Fruit fly (Drosophila melanogaster) whole organism, prepupa: ENCODE data around the gene lilli.

Experiments used
- CG10631 ChIP-seq: fragments of 200-800 bp; sonication (Bioruptor generic); optimal IDR thresholded peaks from 2 replicates; lab custom pipeline; 2016; ENCODE audit warnings: missing biosample characterization, missing genetic modification characterization
- CG10669 ChIP-seq: fragments of 200-800 bp; sonication (Bioruptor generic); optimal IDR thresholded peaks from 3 replicates; lab custom pipeline; 2018; ENCODE audit warnings: missing biosample characterization, mild to moderate bottlenecking, missing genetic modification characterization, moderate library complexity
- CG11762 ChIP-seq: fragments of 200-800 bp; sonication (Bioruptor generic); optimal IDR thresholded peaks from 3 replicates; lab custom pipeline; 2016; ENCODE audit warnings: missing biosample characterization, missing genetic modification characterization; ENCODE audit not compliant: insufficient read depth
- CG11902 ChIP-seq: fragments of 200-800 bp; sonication (Bioruptor generic); optimal IDR thresholded peaks from 3 replicates; lab custom pipeline; 2016; ENCODE audit warnings: missing biosample characterization, missing genetic modification characterization
- CG15336 ChIP-seq: fragments of 200-800 bp; sonication (Bioruptor generic); IDR thresholded peaks from 2 replicates; pipeline ENCODE4 v1.3.6; 2022; ENCODE audit warnings: missing biosample characterization, missing genetic modification characterization
- CG1621 ChIP-seq: fragments of 200-800 bp; sonication (Bioruptor generic); optimal IDR thresholded peaks from 3 replicates; lab custom pipeline; 2018; ENCODE audit warnings: missing biosample characterization, mild to moderate bottlenecking, missing genetic modification characterization
- CG16779 ChIP-seq: fragments of 200-800 bp; sonication (Bioruptor generic); optimal IDR thresholded peaks from 3 replicates; lab custom pipeline; 2017; ENCODE audit warnings: missing biosample characterization, mild to moderate bottlenecking, missing genetic modification characterization
- CG3032 ChIP-seq: fragments of 200-800 bp; optimal IDR thresholded peaks from 2 replicates; lab custom pipeline; 2019; ENCODE audit warnings: missing biosample characterization, mild to moderate bottlenecking, missing genetic modification characterization, moderate library complexity
- CG32006 ChIP-seq: fragments of 200-800 bp; sonication (Bioruptor generic); optimal IDR thresholded peaks from 3 replicates; lab custom pipeline; 2017; ENCODE audit warnings: missing biosample characterization, mild to moderate bottlenecking, missing genetic modification characterization
- CG3919 ChIP-seq: fragments of 200-800 bp; sonication (Bioruptor generic); optimal IDR thresholded peaks from 3 replicates; lab custom pipeline; 2016; ENCODE audit warnings: missing biosample characterization, missing genetic modification characterization
- CG6163 ChIP-seq: fragments of 200-800 bp; sonication (Bioruptor generic); IDR thresholded peaks from 3 replicates; pipeline ENCODE4 v1.3.6; 2022; ENCODE audit warnings: missing biosample characterization, missing genetic modification characterization
- CG6276 ChIP-seq: fragments of 200-800 bp; sonication (Bioruptor generic); optimal IDR thresholded peaks from 2 replicates; lab custom pipeline; 2017; ENCODE audit warnings: missing biosample characterization, mild to moderate bottlenecking, missing genetic modification characterization
- CG6854 ChIP-seq: fragments of 200-800 bp; sonication (Bioruptor generic); optimal IDR thresholded peaks from 2 replicates; lab custom pipeline; 2017; ENCODE audit warnings: missing biosample characterization, mild to moderate bottlenecking, missing genetic modification characterization
- CG7368 ChIP-seq: fragments of 200-800 bp; sonication (Bioruptor generic); optimal IDR thresholded peaks from 3 replicates; lab custom pipeline; 2016; ENCODE audit warnings: missing biosample characterization, missing genetic modification characterization
- CG8319 ChIP-seq: fragments of 200-800 bp; sonication (Bioruptor generic); optimal IDR thresholded peaks from 3 replicates; lab custom pipeline; 2016; ENCODE audit warnings: missing biosample characterization, missing genetic modification characterization
- CG8632 ChIP-seq: fragments of 200-800 bp; sonication (Bioruptor generic); optimal IDR thresholded peaks from 3 replicates; lab custom pipeline; 2016; ENCODE audit warnings: missing biosample characterization, missing genetic modification characterization
- CG9139 ChIP-seq: fragments of 200-800 bp; sonication (Bioruptor generic); optimal IDR thresholded peaks from 3 replicates; lab custom pipeline; 2017; ENCODE audit warnings: missing biosample characterization, mild to moderate bottlenecking, missing genetic modification characterization
- Eip75B ChIP-seq: fragments of 200-800 bp; sonication (Bioruptor generic); optimal IDR thresholded peaks from 3 replicates; lab custom pipeline; 2016; ENCODE audit warnings: missing biosample characterization, missing genetic modification characterization
- Eip78C ChIP-seq: fragments of 200-800 bp; sonication (Bioruptor generic); peaks from one replicate; lab custom pipeline; 2016; ENCODE audit warnings: missing biosample characterization, missing genetic modification characterization
- Eip93F ChIP-seq: fragments of 200-800 bp; sonication (Bioruptor generic); optimal IDR thresholded peaks from 2 replicates; lab custom pipeline; 2016; ENCODE audit warnings: missing biosample characterization, mild to moderate bottlenecking, missing genetic modification characterization
- Ets21C ChIP-seq: fragments of 200-800 bp; sonication (Bioruptor generic); optimal IDR thresholded peaks from 3 replicates; lab custom pipeline; 2016; ENCODE audit warnings: missing biosample characterization, missing genetic modification characterization
- Gug ChIP-seq: fragments of 200-800 bp; sonication (Bioruptor generic); IDR thresholded peaks from 2 replicates; pipeline ENCODE4 v1.3.6; 2022; ENCODE audit warnings: missing biosample characterization, missing genetic modification characterization
- Hr38 ChIP-seq: sonication (Bioruptor generic); optimal IDR thresholded peaks from 2 replicates; lab custom pipeline; 2016; ENCODE audit warnings: missing biosample characterization, missing genetic modification characterization
- Hr39 ChIP-seq: fragments of 200-800 bp; sonication (Bioruptor generic); optimal IDR thresholded peaks from 2 replicates; lab custom pipeline; 2016; ENCODE audit warnings: missing biosample characterization, missing genetic modification characterization
- Hr4 ChIP-seq: fragments of 200-800 bp; sonication (Bioruptor generic); optimal IDR thresholded peaks from 3 replicates; lab custom pipeline; 2016; ENCODE audit warnings: missing biosample characterization, missing genetic modification characterization
- Lpt ChIP-seq: fragments of 200-800 bp; sonication (Bioruptor generic); optimal IDR thresholded peaks from 3 replicates; lab custom pipeline; 2016; ENCODE audit warnings: missing biosample characterization, missing genetic modification characterization
- OdsH ChIP-seq: fragments of 200-800 bp; sonication (Bioruptor generic); optimal IDR thresholded peaks from 3 replicates; lab custom pipeline; 2016; ENCODE audit warnings: missing biosample characterization, missing genetic modification characterization
- Smox ChIP-seq: fragments of 200-800 bp; sonication (Bioruptor generic); optimal IDR thresholded peaks from 3 replicates; lab custom pipeline; 2016; ENCODE audit warnings: missing biosample characterization, missing genetic modification characterization
- Sox102F ChIP-seq: fragments of 200-800 bp; sonication (Bioruptor generic); optimal IDR thresholded peaks from 2 replicates; lab custom pipeline; 2016; ENCODE audit warnings: missing biosample characterization, mild to moderate bottlenecking, missing genetic modification characterization
- Sox14 ChIP-seq: fragments of 200-800 bp; sonication (Bioruptor generic); optimal IDR thresholded peaks from 3 replicates; lab custom pipeline; 2016; ENCODE audit warnings: missing biosample characterization, missing genetic modification characterization
- Sox15 ChIP-seq: fragments of 200-800 bp; sonication (Bioruptor generic); optimal IDR thresholded peaks from 3 replicates; lab custom pipeline; 2016; ENCODE audit warnings: missing biosample characterization, missing genetic modification characterization
- achi ChIP-seq: fragments of 200-800 bp; sonication (Bioruptor generic); optimal IDR thresholded peaks from 3 replicates; lab custom pipeline; 2016; ENCODE audit warnings: missing biosample characterization, missing genetic modification characterization
- acj6 ChIP-seq: fragments of 200-800 bp; sonication (Bioruptor generic); optimal IDR thresholded peaks from 3 replicates; lab custom pipeline; 2016; ENCODE audit warnings: missing biosample characterization, missing genetic modification characterization
- dac ChIP-seq: fragments of 200-800 bp; sonication (Bioruptor generic); optimal IDR thresholded peaks from 2 replicates; lab custom pipeline; 2017; ENCODE audit warnings: missing biosample characterization, mild to moderate bottlenecking, missing genetic modification characterization
- dsx ChIP-seq: fragments of 200-800 bp; optimal IDR thresholded peaks from 3 replicates; lab custom pipeline; 2019; ENCODE audit warnings: missing biosample characterization, mild to moderate bottlenecking, missing genetic modification characterization, moderate library complexity; ENCODE audit not compliant: poor library complexity, severe bottlenecking
- eg ChIP-seq: fragments of 200-800 bp; sonication (Bioruptor generic); IDR thresholded peaks from 3 replicates; pipeline ENCODE4 v1.3.6; 2022; ENCODE audit warnings: missing biosample characterization, missing genetic modification characterization
- esn ChIP-seq: fragments of 200-800 bp; sonication (Bioruptor generic); optimal IDR thresholded peaks from 2 replicates; lab custom pipeline; 2016; ENCODE audit warnings: missing biosample characterization, mild to moderate bottlenecking, missing genetic modification characterization, moderate library complexity
- fd59A ChIP-seq: fragments of 200-800 bp; sonication (Bioruptor generic); optimal IDR thresholded peaks from 2 replicates; lab custom pipeline; 2017; ENCODE audit warnings: missing biosample characterization, mild to moderate bottlenecking, missing genetic modification characterization, missing genetic modification reagents
- fd85E ChIP-seq: fragments of 200-800 bp; sonication (Bioruptor generic); optimal IDR thresholded peaks from 3 replicates; lab custom pipeline; 2016; ENCODE audit warnings: missing biosample characterization, missing genetic modification characterization
- fkh ChIP-seq: fragments of 200-800 bp; sonication (Bioruptor generic); optimal IDR thresholded peaks from 3 replicates; lab custom pipeline; 2017; ENCODE audit warnings: missing biosample characterization, mild to moderate bottlenecking, missing genetic modification characterization, moderate library complexity
- pdm3 ChIP-seq: fragments of 200-800 bp; sonication (Bioruptor generic); optimal IDR thresholded peaks from 3 replicates; lab custom pipeline; 2016; ENCODE audit warnings: missing biosample characterization, missing genetic modification characterization
- salr ChIP-seq, 2 experiments: fragments of 200-800 bp; sonication (Bioruptor generic); optimal IDR thresholded peaks; 3 replicates each; lab custom pipeline; 2016 to 2018; ENCODE audit warnings: missing biosample characterization in 2 of 2, missing genetic modification characterization in 2 of 2, mild to moderate bottlenecking in 1 of 2
- spab ChIP-seq: fragments of 200-800 bp; sonication (Bioruptor generic); optimal IDR thresholded peaks from 2 replicates; lab custom pipeline; 2017; ENCODE audit warnings: missing biosample characterization, mild to moderate bottlenecking, missing genetic modification characterization, missing genetic modification reagents
- ss ChIP-seq, 2 experiments: fragments of 200-800 bp; sonication (Bioruptor generic); optimal IDR thresholded peaks; 2 replicates in 1 of 2; 3 replicates in 1 of 2; lab custom pipeline; 2017 to 2018; ENCODE audit warnings: mild to moderate bottlenecking in 2 of 2, missing biosample characterization in 2 of 2, missing genetic modification characterization in 2 of 2, moderate library complexity in 1 of 2
- svp ChIP-seq: fragments of 200-800 bp; sonication (Bioruptor generic); peaks from one replicate; lab custom pipeline; 2016; ENCODE audit warnings: missing biosample characterization, missing genetic modification characterization
- topi ChIP-seq: fragments of 200-800 bp; sonication (Bioruptor generic); optimal IDR thresholded peaks from 3 replicates; lab custom pipeline; 2016; ENCODE audit warnings: missing biosample characterization, missing genetic modification characterization
- vri ChIP-seq: fragments of 200-800 bp; sonication (Bioruptor generic); optimal IDR thresholded peaks from 3 replicates; lab custom pipeline; 2016; ENCODE audit warnings: missing biosample characterization, mild to moderate bottlenecking, missing genetic modification characterization

lilli gene

DNA sequence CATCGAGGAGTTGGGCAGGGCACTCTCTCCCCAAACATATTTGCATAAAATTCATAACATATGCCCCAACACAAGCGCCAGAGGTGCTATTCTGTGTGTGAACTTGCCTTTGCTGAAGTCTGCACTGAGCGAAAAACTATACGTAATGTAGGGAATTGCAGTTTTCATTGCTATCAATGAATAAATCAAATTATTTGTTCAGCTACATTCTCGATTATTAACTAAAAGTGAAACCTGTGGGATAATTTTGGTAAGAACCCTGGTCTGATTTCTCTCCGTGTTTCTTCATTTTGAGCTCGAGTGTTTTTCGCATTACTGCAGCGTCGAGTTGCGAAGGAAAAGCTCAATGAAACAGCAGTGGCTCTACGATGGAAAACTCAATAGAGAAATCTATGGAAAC is 56.9 kb downstream of the lilli start:
- TF ChIP-seq CG10669 (GFP tag; lab: Kevin White, UChicago) (peak; percentile 5), dac (GFP tag; lab: Kevin White, UChicago) (no peak), fd59A (GFP tag; lab: Kevin White, UChicago) (peak; percentile 13), CG6163 (peak; percentile 38; the same call in 1 of the 3 replicates), CG10631 (GFP tag; lab: Kevin White, UChicago) (peak; percentile 4), Hr4 (GFP tag; lab: Kevin White, UChicago) (peak; percentile 45), achi (GFP tag; lab: Kevin White, UChicago) (peak; percentile 17), CG15336 (GFP tag; lab: Robert Waterston, UW) (peak; percentile 24; the same call in 1 of the 2 replicates), CG6276 (no peak), dsx (GFP tag; lab: Kevin White, UChicago) (no peak), CG1621 (tag; lab: Kevin White, UChicago) (no peak), Sox15 (GFP tag; lab: Kevin White, UChicago) (no peak), salr (GFP tag; optimal IDR thresholded peaks at IDR 0.05; lab: Kevin White, UChicago) (no peak), acj6 (peak; percentile 11), CG6854 (GFP tag; lab: Kevin White, UChicago) (no peak), CG3919 (GFP tag; lab: Kevin White, UChicago) (peak; percentile 2), esn (no peak), Gug (GFP tag; lab: Robert Waterston, UW) (0 out of 2 replicates have a peak, but pooled peaks have one; percentile 38), CG32006 (GFP tag; lab: Kevin White, UChicago) (peak; percentile 50), OdsH (GFP tag; lab: Kevin White, UChicago) (peak; percentile 20), Sox14 (no peak), CG11902 (GFP tag; lab: Kevin White, UChicago) (no peak), eg (0 out of 3 replicates have a peak, but pooled peaks have one; percentile 16), Hr39 (peak; percentile 4), pdm3 (GFP tag; lab: Kevin White, UChicago) (peak; percentile 14), CG8319 (GFP tag; lab: Kevin White, UChicago) (peak; percentile 6), Ets21C (no peak), CG7368 (no peak), Eip78C (GFP tag; lab: Kevin White, UChicago) (peak; percentile 76)

DNA sequence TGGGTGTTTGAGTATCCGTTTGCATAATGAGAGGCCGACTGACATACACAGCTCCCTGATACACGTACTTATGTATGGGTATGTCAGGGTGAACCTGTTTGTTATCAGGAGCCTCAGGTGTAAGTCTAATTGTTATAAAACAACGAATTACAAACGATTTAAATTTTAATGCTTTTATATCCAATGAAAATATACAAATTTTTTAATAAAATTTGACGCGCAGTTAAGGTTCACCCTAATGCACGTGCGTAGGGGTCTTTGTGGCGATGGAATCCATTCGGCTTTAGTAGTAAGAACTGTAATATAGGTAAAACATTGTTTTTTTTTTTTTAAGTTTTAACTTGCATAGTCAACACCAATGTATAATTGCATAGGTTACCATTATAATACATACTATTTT is 58.8 kb downstream of the lilli start:
- no peak for TF ChIP-seq CG8319 (GFP tag; lab: Kevin White, UChicago)
- no peak for TF ChIP-seq OdsH (GFP tag; lab: Kevin White, UChicago)
- no peak for TF ChIP-seq CG6854 (GFP tag; lab: Kevin White, UChicago)
- TF ChIP-seq CG3919 (GFP tag; lab: Kevin White, UChicago) = no peak
- TF ChIP-seq CG11762 (GFP tag; lab: Kevin White, UChicago) = peak; percentile 51
- TF ChIP-seq Sox15 (GFP tag; lab: Kevin White, UChicago) = no peak
- TF ChIP-seq CG16779 (tag; lab: Kevin White, UChicago) = no peak
- TF ChIP-seq Hr39 = peak; percentile 50
- peak; percentile 55 for TF ChIP-seq Smox
- TF ChIP-seq CG10631 (GFP tag; lab: Kevin White, UChicago) = peak; percentile 55
- peak in 1 of 2 experiments; percentile 13 for TF ChIP-seq ss (GFP tag; optimal IDR thresholded peaks at IDR 0.05; lab: Kevin White, UChicago)
- TF ChIP-seq Sox14 = peak; percentile 49
- TF ChIP-seq fd85E = no peak
- TF ChIP-seq Eip93F (GFP tag; lab: Kevin White, UChicago) = no peak
- TF ChIP-seq CG3032 = peak; percentile 18
- TF ChIP-seq Lpt (GFP tag; lab: Kevin White, UChicago) = no peak
- no peak for TF ChIP-seq CG11902 (GFP tag; lab: Kevin White, UChicago)
- peak; percentile 60 for TF ChIP-seq CG8632 (GFP tag; lab: Kevin White, UChicago)
- peak; percentile 52 for TF ChIP-seq topi
- TF ChIP-seq fkh (GFP tag; lab: Kevin White, UChicago) = no peak
- TF ChIP-seq esn = peak; percentile 64
- peak; percentile 74 for TF ChIP-seq svp (GFP tag; lab: Kevin White, UChicago)
- TF ChIP-seq CG7368 = peak; percentile 7
- TF ChIP-seq achi (GFP tag; lab: Kevin White, UChicago) = no peak
- TF ChIP-seq eg = peak; percentile 68
- peak; percentile 53 for TF ChIP-seq Sox102F (GFP tag; lab: Kevin White, UChicago)
- no peak for TF ChIP-seq fd59A (GFP tag; lab: Kevin White, UChicago)
- no peak for TF ChIP-seq Hr38 (GFP tag; lab: Kevin White, UChicago)
- no peak for TF ChIP-seq CG9139
- TF ChIP-seq pdm3 (GFP tag; lab: Kevin White, UChicago) = peak; percentile 68
- TF ChIP-seq CG15336 (GFP tag; lab: Robert Waterston, UW) = peak; percentile 65
- TF ChIP-seq Ets21C = no peak
- peak; percentile 12 for TF ChIP-seq CG1621 (tag; lab: Kevin White, UChicago)
- TF ChIP-seq spab (GFP tag; lab: Kevin White, UChicago) = no peak
- TF ChIP-seq dac (GFP tag; lab: Kevin White, UChicago) = no peak
- no peak for TF ChIP-seq vri (GFP tag; lab: Kevin White, UChicago)
- TF ChIP-seq Eip75B (GFP tag; lab: Kevin White, UChicago) = peak; percentile 59
